Fruit fly (Drosophila melanogaster): ENCODE data around the gene Acp24A4.

Gene Acp24A4

dm6 chr2L:3699895-3700294 is 6.2 kb upstream of the Acp24A4 start, which contains the start of gene CG42465:
CG42465 (plus strand) TSS chr2L:3700195.
- TF ChIP-seq Antp (GFP tag; optimal IDR thresholded peaks at IDR 0.05) (no peak), trh (GFP tag; optimal IDR thresholded peaks at IDR 0.05) (no peak), kah (GFP tag; optimal IDR thresholded peaks at IDR 0.05) (no peak), Atf-2 (GFP tag; optimal IDR thresholded peaks at IDR 0.05) (no peak), Hey (tag; optimal IDR thresholded peaks at IDR 0.05) (no peak), onecut (GFP tag; IDR thresholded peaks at IDR 0.05) (no peak), CG32772 (GFP tag; IDR thresholded peaks at IDR 0.05) (no peak), nerfin-2 (GFP tag; IDR thresholded peaks at IDR 0.05; ENCODE audit: partially characterized antibody) (no peak), CG15696 (tag; optimal IDR thresholded peaks at IDR 0.05) (no peak), CG17568 (GFP tag; optimal IDR thresholded peaks at IDR 0.05) (no peak), Pdp1 (GFP tag; optimal IDR thresholded peaks at IDR 0.05) (no peak), gt (GFP tag; IDR thresholded peaks at IDR 0.05) (no peak), CG10366 (GFP tag; IDR thresholded peaks at IDR 0.05) (no peak), CG30431 (GFP tag; optimal IDR thresholded peaks at IDR 0.05) (no peak), sqz (GFP tag; optimal IDR thresholded peaks at IDR 0.05) (no peak), dmrt99B (tag; optimal IDR thresholded peaks at IDR 0.05) (no peak), lmd (GFP tag; IDR thresholded peaks at IDR 0.05) (no peak)

- TF ChIP-seq CG15696 (tag; optimal IDR thresholded peaks at IDR 0.05) (no peak), CG15514 (GFP tag; optimal IDR thresholded peaks at IDR 0.05) (peak; percentile 56), CG34376 (GFP tag; optimal IDR thresholded peaks at IDR 0.05) (peak; percentile 26), ewg (GFP tag; optimal IDR thresholded peaks at IDR 0.05) (no peak), Opbp (GFP tag; IDR thresholded peaks at IDR 0.05; ENCODE audit: partially characterized antibody) (no peak), tup (GFP tag; optimal IDR thresholded peaks at IDR 0.05) (no peak), Pdp1 (GFP tag; optimal IDR thresholded peaks at IDR 0.05) (peak in 1 of 2 experiments; percentile 42)
Observed at dm6 chr2L:3698992-3699514, 5.3 kb upstream of the Acp24A4 start, which contains the start of the genes CG10031 and CG42464. CG10031 (minus strand) TSS chr2L:3699092. CG42464 (plus strand) TSS chr2L:3699464.

- no peak for TF ChIP-seq amos (GFP tag; IDR thresholded peaks at IDR 0.05; ENCODE audit: partially characterized antibody)
- no peak for TF ChIP-seq CG4404 (GFP tag; IDR thresholded peaks at IDR 0.05)
- no peak for TF ChIP-seq luna (GFP tag; optimal IDR thresholded peaks at IDR 0.05)
- no peak for TF ChIP-seq Xrp1 (GFP tag; IDR thresholded peaks at IDR 0.05)
- no peak for TF ChIP-seq zf30C (GFP tag; optimal IDR thresholded peaks at IDR 0.05)
- TF ChIP-seq Eip74EF (GFP tag; optimal IDR thresholded peaks at IDR 0.05), result peak in 1 of 2 experiments; percentile 14
Observed at dm6 chr2L:3697772-3698171, 4.1 kb upstream of the Acp24A4 start, which contains the start of gene CG3604. CG3604 (minus strand) TSS chr2L:3697872.

- TF ChIP-seq CG10543 (GFP tag; optimal IDR thresholded peaks at IDR 0.05), result peak; percentile 11
- TF ChIP-seq CG10654 (GFP tag; optimal IDR thresholded peaks at IDR 0.05), result no peak
- peak; percentile 61 for TF ChIP-seq CG34376 (GFP tag; optimal IDR thresholded peaks at IDR 0.05)
- TF ChIP-seq sug (tag; optimal IDR thresholded peaks at IDR 0.05), result peak; percentile 51
- TF ChIP-seq Trl (optimal IDR thresholded peaks at IDR 0.05), result no peak
- TF ChIP-seq Trl (GFP tag; optimal IDR thresholded peaks at IDR 0.05), result no peak
- TF ChIP-seq slbo (GFP tag; IDR thresholded peaks at IDR 0.05), result no peak
- no peak for TF ChIP-seq CG14014 (GFP tag; IDR thresholded peaks at IDR 0.05)
- no peak for TF ChIP-seq Taf1 (GFP tag; IDR thresholded peaks at IDR 0.05)
- 0 out of 3 replicates have a peak, but pooled peaks have one; percentile 9 for TF ChIP-seq CG7357 (GFP tag; IDR thresholded peaks at IDR 0.05)
- TF ChIP-seq CG18764 (GFP tag; optimal IDR thresholded peaks at IDR 0.05), result no peak
Observed at dm6 chr2L:3696438-3696837, 2.7 kb upstream of the Acp24A4 start, which contains the start of gene IM33. IM33 (minus strand) TSS chr2L:3696658.

Data from whole organism, embryonic.